Worm (Caenorhabditis elegans): Measurements from ENCODE around the gene mig-23.
A peak's percentile ranks its signal among the peaks of the same experiment; 100 is the strongest.

The mig-23 gene

ce11 chrX:5958815-5959214 lies 10.1 kb upstream of the mig-23 start, which contains the start of gene R07E4.1:
Gene R07E4.1 (plus strand): TSS chrX:5959115.
- TF ChIP-seq C08G9.2 (tag; optimal IDR thresholded peaks at IDR 0.05) (no peak), ceh-19 (GFP tag; optimal IDR thresholded peaks at IDR 0.05) (no peak)

- TF ChIP-seq unc-42 (tag; optimal IDR thresholded peaks at IDR 0.05), result peak; percentile 17
- no peak for TF ChIP-seq tbx-2 (tag; optimal IDR thresholded peaks at IDR 0.05)
- TF ChIP-seq rnt-1 (tag; optimal IDR thresholded peaks at IDR 0.05), result no peak
- TF ChIP-seq hlh-15 (tag; optimal IDR thresholded peaks at IDR 0.05), result no peak
Measured at ce11 chrX:5956130-5956529, 7.5 kb upstream of the mig-23 start.

ce11 chrX:5953174-5953573 lies 4.5 kb upstream of the mig-23 start, which contains the start of the genes R07E4.5 and R07E4.3:
Gene R07E4.5 (minus strand): TSS chrX:5953174.
Gene R07E4.3 (plus strand): TSS chrX:5953458.
- peak; percentile 45 for TF ChIP-seq dve-1 (tag; optimal IDR thresholded peaks at IDR 0.05)
- TF ChIP-seq ceh-22 (tag; optimal IDR thresholded peaks at IDR 0.05), result no peak
- peak; percentile 10 for TF ChIP-seq ceh-34 (tag; optimal IDR thresholded peaks at IDR 0.05)
- peak; percentile 51 for TF ChIP-seq nfya-1 (tag; optimal IDR thresholded peaks at IDR 0.05)
- TF ChIP-seq ahr-1 (tag; optimal IDR thresholded peaks at IDR 0.05), result no peak
- TF ChIP-seq ceh-31 (tag; optimal IDR thresholded peaks at IDR 0.05), result peak; percentile 56
- TF ChIP-seq unc-42 (tag; optimal IDR thresholded peaks at IDR 0.05), result peak; percentile 39
- peak; percentile 22 for TF ChIP-seq ceh-18 (tag; optimal IDR thresholded peaks at IDR 0.05)
- TF ChIP-seq lim-6 (tag; optimal IDR thresholded peaks at IDR 0.05), result no peak
- TF ChIP-seq nhr-232 (tag; optimal IDR thresholded peaks at IDR 0.05), result no peak
- TF ChIP-seq ref-2 (tag; optimal IDR thresholded peaks at IDR 0.05), result no peak
- no peak for TF ChIP-seq rnt-1 (tag; optimal IDR thresholded peaks at IDR 0.05)

ce11 chrX:5944488-5944887 lies 4.2 kb downstream of the mig-23 start, which contains the start of gene acs-17:
Gene acs-17 (minus strand): TSS chrX:5944510.
- TF ChIP-seq ahr-1 (tag; optimal IDR thresholded peaks at IDR 0.05) (no peak), fax-1 (tag; optimal IDR thresholded peaks at IDR 0.05) (no peak), C38D4.7 (GFP tag; optimal IDR thresholded peaks at IDR 0.05) (no peak), fkh-6 (tag; optimal IDR thresholded peaks at IDR 0.05) (no peak), rnt-1 (tag; optimal IDR thresholded peaks at IDR 0.05) (no peak), ceh-31 (tag; optimal IDR thresholded peaks at IDR 0.05) (no peak), lin-11 (tag; optimal IDR thresholded peaks at IDR 0.05) (no peak), nfya-1 (tag; optimal IDR thresholded peaks at IDR 0.05) (no peak), ceh-14 (tag; optimal IDR thresholded peaks at IDR 0.05) (no peak), ets-4 (tag; optimal IDR thresholded peaks at IDR 0.05) (no peak), che-1 (tag; optimal IDR thresholded peaks at IDR 0.05) (no peak), F13H6.1 (tag; optimal IDR thresholded peaks at IDR 0.05) (no peak), pha-2 (tag; optimal IDR thresholded peaks at IDR 0.05) (no peak), unc-86 (tag; optimal IDR thresholded peaks at IDR 0.05) (no peak), ceh-18 (tag; optimal IDR thresholded peaks at IDR 0.05) (no peak), nhr-11 (tag; optimal IDR thresholded peaks at IDR 0.05) (no peak), ceh-2 (tag; optimal IDR thresholded peaks at IDR 0.05) (no peak), dmd-4 (tag; optimal IDR thresholded peaks at IDR 0.05; ENCODE audit: borderline replicate concordance) (no peak)

- TF ChIP-seq mec-3 (tag; optimal IDR thresholded peaks at IDR 0.05; ENCODE audit: borderline replicate concordance) (no peak), hlh-15 (tag; optimal IDR thresholded peaks at IDR 0.05) (no peak), nhr-232 (tag; optimal IDR thresholded peaks at IDR 0.05) (no peak), pha-2 (tag; optimal IDR thresholded peaks at IDR 0.05) (no peak), ref-2 (tag; optimal IDR thresholded peaks at IDR 0.05) (no peak), ceh-19 (GFP tag; optimal IDR thresholded peaks at IDR 0.05) (no peak), ama-1 (optimal IDR thresholded peaks at IDR 0.05) (no peak), ets-4 (tag; optimal IDR thresholded peaks at IDR 0.05) (no peak), Y22D7AL.16 (tag; optimal IDR thresholded peaks at IDR 0.05) (no peak), tbx-7 (tag; optimal IDR thresholded peaks at IDR 0.05) (no peak), hlh-13 (GFP tag; optimal IDR thresholded peaks at IDR 0.05) (no peak), pat-9 (tag; optimal IDR thresholded peaks at IDR 0.05) (no peak), pqm-1 (tag; optimal IDR thresholded peaks at IDR 0.05) (no peak), unc-55 (GFP tag; optimal IDR thresholded peaks at IDR 0.05) (no peak), gmeb-2 (tag; optimal IDR thresholded peaks at IDR 0.05) (no peak), ceh-9 (tag; optimal IDR thresholded peaks at IDR 0.05) (no peak)
Measured at ce11 chrX:5943908-5944307, 4.8 kb downstream of the mig-23 start.
